Worm (Caenorhabditis elegans) whole organism, young adult: ENCODE results near the gene cwp-3.

Experiments used
- B0019.2 ChIP-seq: fragments of 200-800 bp; sonication (Bioruptor generic); conservative IDR thresholded peaks from 2 replicates; pipeline ENCODE4 v1.3.6; 2022; ENCODE audit warnings: missing genetic modification reagents, missing genetic modification characterization, missing compliant biosample characterization
- B0261.1 ChIP-seq: sonication (generic microtip); optimal IDR thresholded peaks from 2 replicates; lab custom pipeline; 2016; ENCODE audit warnings: mild to moderate bottlenecking, missing genetic modification characterization, moderate library complexity, missing compliant biosample characterization
- C06A6.2 ChIP-seq: fragments of 200-800 bp; sonication (Bioruptor generic); conservative IDR thresholded peaks from 2 replicates; pipeline ENCODE4 v1.3.6; 2022; ENCODE audit warnings: missing genetic modification characterization, missing compliant biosample characterization
- D2030.7 ChIP-seq: fragments of 200-800 bp; sonication (Bioruptor generic); IDR thresholded peaks from 2 replicates; pipeline ENCODE4 v1.3.6; 2022; ENCODE audit warnings: missing genetic modification reagents, missing genetic modification characterization, missing compliant biosample characterization
- F37B4.10 ChIP-seq: fragments of 200-800 bp; sonication (Bioruptor generic); IDR thresholded peaks from 2 replicates; pipeline ENCODE4 v1.3.6; 2022; ENCODE audit warnings: missing genetic modification characterization, missing compliant biosample characterization
- F57C9.4 ChIP-seq: sonication (generic microtip); optimal IDR thresholded peaks from 2 replicates; lab custom pipeline; 2017; ENCODE audit warnings: mild to moderate bottlenecking, missing genetic modification characterization, missing compliant biosample characterization
- K11D2.4 ChIP-seq: fragments of 200-800 bp; sonication (Bioruptor generic); IDR thresholded peaks from 2 replicates; pipeline ENCODE4 v1.3.6; 2022; ENCODE audit warnings: missing genetic modification reagents, missing genetic modification characterization, missing compliant biosample characterization
- Y53F4B.3 ChIP-seq: fragments of 200-800 bp; sonication (Bioruptor generic); IDR thresholded peaks from 2 replicates; pipeline ENCODE4 v1.3.6; 2022; ENCODE audit warnings: missing genetic modification reagents, missing genetic modification characterization, missing compliant biosample characterization
- Y79H2A.3 ChIP-seq: fragments of 200-800 bp; sonication (Bioruptor generic); conservative IDR thresholded peaks from 2 replicates; pipeline ENCODE4 v1.3.6; 2022; ENCODE audit warnings: missing genetic modification reagents, missing genetic modification characterization, missing compliant biosample characterization
- ama-1 ChIP-seq, 3 experiments: fragments of 150-350 bp in 1 of 3; sonication (generic microtip) in 2 of 3; optimal IDR thresholded peaks; 2 replicates each; lab custom pipeline; 2014 to 2018; ENCODE audit warnings: missing biosample characterization in 2 of 3, missing genetic modification characterization in 2 of 3, missing genetic modification reagents in 2 of 3
- atf-7 ChIP-seq: sonication (generic microtip); optimal IDR thresholded peaks from 2 replicates; lab custom pipeline; 2017; ENCODE audit warnings: mild to moderate bottlenecking, missing genetic modification characterization, missing compliant biosample characterization
- attf-6 ChIP-seq: fragments of 200-800 bp; sonication (Bioruptor generic); IDR thresholded peaks from 2 replicates; pipeline ENCODE4 v1.3.6; 2022; ENCODE audit warnings: missing genetic modification reagents, missing genetic modification characterization, missing compliant biosample characterization
- cebp-2 ChIP-seq: fragments of 200-800 bp; sonication (Bioruptor generic); IDR thresholded peaks from 2 replicates; pipeline ENCODE4 v1.3.6; 2022; ENCODE audit warnings: missing genetic modification characterization, missing compliant biosample characterization
- ceh-79 ChIP-seq: sonication (generic microtip); optimal IDR thresholded peaks from 2 replicates; lab custom pipeline; 2017; ENCODE audit warnings: mild to moderate bottlenecking, missing genetic modification characterization, missing compliant biosample characterization
- chd-7 ChIP-seq: sonication (generic microtip); optimal IDR thresholded peaks from 2 replicates; lab custom pipeline; 2016; ENCODE audit warnings: mild to moderate bottlenecking, missing genetic modification characterization, moderate library complexity, missing compliant biosample characterization
- efl-1 ChIP-seq: fragments of 150-350 bp; optimal IDR thresholded peaks from 2 replicates; lab custom pipeline; 2014; ENCODE audit warnings: missing biosample characterization, missing genetic modification reagents, missing genetic modification characterization
- egl-18 ChIP-seq: fragments of 200-800 bp; sonication (Bioruptor generic); IDR thresholded peaks from 2 replicates; pipeline ENCODE4 v1.3.6; 2022; ENCODE audit warnings: missing genetic modification reagents, missing genetic modification characterization, missing compliant biosample characterization
- gei-17 ChIP-seq: fragments of 200-800 bp; sonication (Bioruptor generic); optimal IDR thresholded peaks from 2 replicates; lab custom pipeline; 2018; ENCODE audit warnings: mild to moderate bottlenecking, missing genetic modification characterization, missing compliant biosample characterization
- hlh-26 ChIP-seq: fragments of 200-800 bp; sonication (Bioruptor generic); conservative IDR thresholded peaks from 2 replicates; pipeline ENCODE4 v1.3.6; 2022; ENCODE audit warnings: missing genetic modification reagents, missing genetic modification characterization, missing compliant biosample characterization
- hmg-1.2 ChIP-seq: fragments of 200-800 bp; sonication (Bioruptor generic); IDR thresholded peaks from 2 replicates; pipeline ENCODE4 v1.3.6; 2022; ENCODE audit warnings: missing genetic modification reagents, missing genetic modification characterization, missing compliant biosample characterization
- hrde-1 ChIP-seq: sonication (generic microtip); optimal IDR thresholded peaks from 2 replicates; lab custom pipeline; 2016; ENCODE audit warnings: missing genetic modification characterization, mild to moderate bottlenecking, missing compliant biosample characterization, moderate library complexity, missing genotype, missing genetic modification reagents, borderline replicate concordance
- let-526 ChIP-seq: fragments of 200-800 bp; sonication (Bioruptor generic); IDR thresholded peaks from 2 replicates; pipeline ENCODE4 v1.3.6; 2022; ENCODE audit warnings: missing genetic modification reagents, missing genetic modification characterization, missing compliant biosample characterization
- lin-40 ChIP-seq: sonication (generic microtip); optimal IDR thresholded peaks from 2 replicates; lab custom pipeline; 2016; ENCODE audit warnings: missing genetic modification characterization, mild to moderate bottlenecking, missing compliant biosample characterization, missing genotype, missing genetic modification reagents
- lin-54 ChIP-seq: fragments of 200-800 bp; sonication (Bioruptor generic); optimal IDR thresholded peaks from 2 replicates; lab custom pipeline; 2018; ENCODE audit warnings: mild to moderate bottlenecking, missing genetic modification characterization, missing compliant biosample characterization
- madf-10 ChIP-seq: sonication (generic microtip); optimal IDR thresholded peaks from 2 replicates; lab custom pipeline; 2016; ENCODE audit warnings: mild to moderate bottlenecking, missing genetic modification characterization, missing compliant biosample characterization
- madf-8 ChIP-seq: fragments of 200-800 bp; sonication (Bioruptor generic); conservative IDR thresholded peaks from 2 replicates; pipeline ENCODE4 v1.3.6; 2022; ENCODE audit warnings: missing genetic modification reagents, missing genetic modification characterization, missing compliant biosample characterization
- mcd-1 ChIP-seq: fragments of 200-800 bp; sonication (Bioruptor generic); IDR thresholded peaks from 2 replicates; pipeline ENCODE4 v1.3.6; 2022; ENCODE audit warnings: missing genetic modification reagents, missing genetic modification characterization, missing compliant biosample characterization
- mel-28 ChIP-seq: sonication (generic microtip); optimal IDR thresholded peaks from 2 replicates; lab custom pipeline; 2016; ENCODE audit warnings: borderline replicate concordance, mild to moderate bottlenecking, missing genetic modification characterization, missing compliant biosample characterization
- mes-4 ChIP-seq: sonication (generic microtip); optimal IDR thresholded peaks from 2 replicates; lab custom pipeline; 2016; ENCODE audit warnings: missing genotype, missing genetic modification characterization, missing compliant biosample characterization
- nfya-1 ChIP-seq: sonication (generic microtip); optimal IDR thresholded peaks from 2 replicates; lab custom pipeline; 2017; ENCODE audit warnings: antibody characterized with exemption, missing compliant biosample characterization, missing genetic modification characterization, borderline replicate concordance; ENCODE audit not compliant: insufficient read depth
- nhr-120 ChIP-seq: fragments of 200-800 bp; sonication (Bioruptor generic); IDR thresholded peaks from 2 replicates; pipeline ENCODE4 v1.3.6; 2022; ENCODE audit warnings: missing genetic modification characterization, missing compliant biosample characterization
- rec-8 ChIP-seq, 2 experiments: sonication (generic microtip); optimal IDR thresholded peaks; 2 replicates each; lab custom pipeline; 2016; ENCODE audit warnings: mild to moderate bottlenecking in 2 of 2, missing genetic modification characterization in 2 of 2, missing genetic modification reagents in 2 of 2, missing genotype in 2 of 2, missing biosample characterization in 1 of 2, missing compliant biosample characterization in 1 of 2, moderate library complexity in 1 of 2
- rpc-1 ChIP-seq, 2 experiments: fragments of 150-350 bp in 1 of 2; sonication (generic microtip) in 1 of 2; optimal IDR thresholded peaks; 2 replicates each; lab custom pipeline; 2014 to 2018; ENCODE audit warnings: missing biosample characterization in 1 of 2, missing genetic modification characterization in 1 of 2, missing genetic modification reagents in 1 of 2, missing genotype in 1 of 2
- somi-1 ChIP-seq: fragments of 200-800 bp; sonication (Bioruptor generic); optimal IDR thresholded peaks from 2 replicates; lab custom pipeline; 2018; ENCODE audit warnings: mild to moderate bottlenecking, missing genetic modification characterization, missing compliant biosample characterization
- xnd-1 ChIP-seq: sonication (generic microtip); optimal IDR thresholded peaks from 2 replicates; lab custom pipeline; 2016; ENCODE audit warnings: missing genotype, missing genetic modification reagents, missing genetic modification characterization, missing compliant biosample characterization
- ztf-26 ChIP-seq: sonication (generic microtip); optimal IDR thresholded peaks from 2 replicates; lab custom pipeline; 2017; ENCODE audit warnings: missing genetic modification characterization, missing compliant biosample characterization
- ztf-3 ChIP-seq: fragments of 200-800 bp; sonication (Bioruptor generic); optimal IDR thresholded peaks from 2 replicates; lab custom pipeline; 2018; ENCODE audit warnings: mild to moderate bottlenecking, missing genetic modification characterization, missing compliant biosample characterization
- ztf-6 ChIP-seq: fragments of 200-800 bp; sonication (Bioruptor generic); IDR thresholded peaks from 2 replicates; pipeline ENCODE4 v1.3.6; 2022; ENCODE audit warnings: missing genetic modification reagents, missing genetic modification characterization, missing compliant biosample characterization

cwp-3 gene

ce11 chrV:4871992-4872391, 29.4 kb downstream of the cwp-3 start, which contains the start of gene srd-33:
Gene srd-33 (plus strand): TSS chrV:4872292.
- no peak for TF ChIP-seq lin-54 (GFP tag; lab: Kevin White, UChicago)
- no peak for TF ChIP-seq nhr-120 (GFP tag; lab: Robert Waterston, UW)
- no peak for TF ChIP-seq rpc-1 (optimal IDR thresholded peaks at IDR 0.05; lab: Kevin White, UChicago)
- no peak for TF ChIP-seq rpc-1 (tag; optimal IDR thresholded peaks at IDR 0.05; lab: Kevin White, UChicago)
- TF ChIP-seq F37B4.10 (GFP tag; lab: Robert Waterston, UW), result no peak
- no peak for TF ChIP-seq egl-18 (GFP tag; lab: Robert Waterston, UW)
- TF ChIP-seq D2030.7 (GFP tag; lab: Robert Waterston, UW), result no peak
- no peak for TF ChIP-seq mel-28 (tag; lab: Kevin White, UChicago)
- no peak for TF ChIP-seq K11D2.4
- no peak for TF ChIP-seq atf-7

- no peak for TF ChIP-seq nfya-1 (tag; lab: Kevin White, UChicago)
- no peak for TF ChIP-seq attf-6 (GFP tag; lab: Robert Waterston, UW)
- no peak for TF ChIP-seq hlh-26 (GFP tag; lab: Robert Waterston, UW)
- TF ChIP-seq B0019.2, result no peak
- no peak for TF ChIP-seq ceh-79 (tag; lab: Kevin White, UChicago)
- no peak for TF ChIP-seq let-526
- no peak for TF ChIP-seq chd-7 (tag; lab: Kevin White, UChicago)
- no peak for TF ChIP-seq B0261.1 (tag; lab: Kevin White, UChicago)
- no peak for TF ChIP-seq mel-28 (tag; lab: Kevin White, UChicago)
- TF ChIP-seq cebp-2 (GFP tag; lab: Robert Waterston, UW), result no peak
- TF ChIP-seq ztf-3 (GFP tag; lab: Kevin White, UChicago), result no peak
- TF ChIP-seq K11D2.4, result no peak
- TF ChIP-seq C06A6.2 (GFP tag; lab: Robert Waterston, UW), result no peak
- TF ChIP-seq ztf-26, result no peak
- no peak for TF ChIP-seq Y79H2A.3 (GFP tag; lab: Robert Waterston, UW)
- no peak for TF ChIP-seq atf-7
- no peak for TF ChIP-seq madf-10
- no peak for TF ChIP-seq mes-4 (tag; lab: Kevin White, UChicago)
- no peak for TF ChIP-seq Y53F4B.3 (GFP tag; lab: Robert Waterston, UW)
- TF ChIP-seq hmg-1.2 (GFP tag; lab: Robert Waterston, UW), result no peak
Measured at ce11 chrV:4877587-4877986, 35.0 kb downstream of the cwp-3 start, which contains the start of gene T19H12.6. Gene T19H12.6 (minus strand): TSS chrV:4877687.

ce11 chrV:4879251-4879650, 36.6 kb downstream of the cwp-3 start, which contains the start of gene T19H12.15:
Gene T19H12.15 (minus strand): TSS chrV:4879351.
- TF ChIP-seq efl-1 (no peak), ztf-3 (GFP tag; lab: Kevin White, UChicago) (no peak), F37B4.10 (GFP tag; lab: Robert Waterston, UW) (no peak), ama-1 (optimal IDR thresholded peaks at IDR 0.05; lab: Kevin White, UChicago) (no peak), ama-1 (GFP tag; optimal IDR thresholded peaks at IDR 0.05; lab: Kevin White, UChicago) (no peak), xnd-1 (tag; lab: Kevin White, UChicago) (no peak), rec-8 (tag; optimal IDR thresholded peaks at IDR 0.05; lab: Kevin White, UChicago) (no peak), madf-8 (GFP tag; lab: Robert Waterston, UW) (no peak), F57C9.4 (tag; lab: Kevin White, UChicago) (no peak), ztf-6 (GFP tag; lab: Robert Waterston, UW) (no peak), somi-1 (GFP tag; lab: Kevin White, UChicago) (no peak), hrde-1 (tag; lab: Kevin White, UChicago) (no peak), lin-40 (tag; lab: Kevin White, UChicago) (no peak), mcd-1 (GFP tag; lab: Robert Waterston, UW) (no peak), B0261.1 (tag; lab: Kevin White, UChicago) (no peak), gei-17 (GFP tag; lab: Kevin White, UChicago) (no peak)
